Fruit fly (Drosophila melanogaster): ENCODE results near the gene Hakai.

Hakai gene

dm6 chr2L:19576299-19576971 is 5.8 kb downstream of the Hakai start (continued):
- TF ChIP-seq pros (GFP tag; optimal IDR thresholded peaks at IDR 0.05) (no peak), CG7839 (tag; optimal IDR thresholded peaks at IDR 0.05) (no peak), ab (GFP tag; optimal IDR thresholded peaks at IDR 0.05) (no peak), CG12659 (GFP tag; optimal IDR thresholded peaks at IDR 0.05) (no peak), CG1647 (GFP tag; optimal IDR thresholded peaks at IDR 0.05) (no peak), sug (tag; optimal IDR thresholded peaks at IDR 0.05) (no peak), Dfd (GFP tag; optimal IDR thresholded peaks at IDR 0.05) (no peak), CG1233 (GFP tag; optimal IDR thresholded peaks at IDR 0.05) (no peak), Mrtf (GFP tag; IDR thresholded peaks at IDR 0.05) (no peak), CG8944 (GFP tag; optimal IDR thresholded peaks at IDR 0.05) (no peak), amos (GFP tag; IDR thresholded peaks at IDR 0.05; ENCODE audit: partially characterized antibody) (no peak), grau (tag; optimal IDR thresholded peaks at IDR 0.05) (no peak), CG6175 (GFP tag; IDR thresholded peaks at IDR 0.05) (no peak), luna (GFP tag; optimal IDR thresholded peaks at IDR 0.05) (no peak), nerfin-2 (GFP tag; IDR thresholded peaks at IDR 0.05; ENCODE audit: partially characterized antibody) (peak; percentile 39; the same call in 1 of the 2 replicates), zen2 (GFP tag; IDR thresholded peaks at IDR 0.05; ENCODE audit: partially characterized antibody) (no peak), HmgZ (tag; optimal IDR thresholded peaks at IDR 0.05) (no peak), gcm (GFP tag; optimal IDR thresholded peaks at IDR 0.05) (no peak), sna (GFP tag; IDR thresholded peaks at IDR 0.05; ENCODE audit: partially characterized antibody) (no peak), CG15696 (tag; optimal IDR thresholded peaks at IDR 0.05) (no peak), CG2199 (GFP tag; IDR thresholded peaks at IDR 0.05) (no peak), HHEX (GFP tag; optimal IDR thresholded peaks at IDR 0.05) (no peak), Lim3 (GFP tag; IDR thresholded peaks at IDR 0.05) (no peak), hb (GFP tag; IDR thresholded peaks at IDR 0.05; ENCODE audit: partially characterized antibody) (no peak), CG9437 (GFP tag; optimal IDR thresholded peaks at IDR 0.05) (no peak), ap (GFP tag; IDR thresholded peaks at IDR 0.05) (no peak), CG7372 (GFP tag; IDR thresholded peaks at IDR 0.05) (no peak), Ptx1 (GFP tag; IDR thresholded peaks at IDR 0.05) (no peak), CG9727 (GFP tag; optimal IDR thresholded peaks at IDR 0.05) (no peak), jumu (GFP tag; optimal IDR thresholded peaks at IDR 0.05) (no peak), CG1832 (GFP tag; optimal IDR thresholded peaks at IDR 0.05) (no peak), run (tag; optimal IDR thresholded peaks at IDR 0.05) (no peak), tll (GFP tag; optimal IDR thresholded peaks at IDR 0.05) (peak in 1 of 2 experiments; percentile 60), Stat92E (GFP tag; optimal IDR thresholded peaks at IDR 0.05) (peak in 1 of 3 experiments; percentile 93), CG10431 (GFP tag; optimal IDR thresholded peaks at IDR 0.05) (no peak), CG10543 (GFP tag; optimal IDR thresholded peaks at IDR 0.05) (no peak), CG13296 (GFP tag; optimal IDR thresholded peaks at IDR 0.05) (peak; percentile 61), oc (tag; optimal IDR thresholded peaks at IDR 0.05) (no peak), Sox102F (GFP tag; optimal IDR thresholded peaks at IDR 0.05) (no peak), CG10462 (GFP tag; optimal IDR thresholded peaks at IDR 0.05) (no peak), CG11560 (tag; IDR thresholded peaks at IDR 0.05) (no peak), sc (optimal IDR thresholded peaks at IDR 0.05) (no peak), sc (GFP tag; optimal IDR thresholded peaks at IDR 0.05) (no peak), CG34376 (GFP tag; optimal IDR thresholded peaks at IDR 0.05) (no peak), CG16815 (GFP tag; optimal IDR thresholded peaks at IDR 0.05) (no peak), gcm2 (GFP tag; optimal IDR thresholded peaks at IDR 0.05) (no peak), CG18764 (GFP tag; optimal IDR thresholded peaks at IDR 0.05) (no peak), CG16863 (GFP tag; optimal IDR thresholded peaks at IDR 0.05) (no peak), sisA (GFP tag; IDR thresholded peaks at IDR 0.05) (no peak), CG10209 (GFP tag; optimal IDR thresholded peaks at IDR 0.05) (no peak)

Measured in whole organism, embryonic.